Fruit fly (Drosophila melanogaster): ENCODE measurements around the gene CG34140.

CG34140 gene

DNA sequence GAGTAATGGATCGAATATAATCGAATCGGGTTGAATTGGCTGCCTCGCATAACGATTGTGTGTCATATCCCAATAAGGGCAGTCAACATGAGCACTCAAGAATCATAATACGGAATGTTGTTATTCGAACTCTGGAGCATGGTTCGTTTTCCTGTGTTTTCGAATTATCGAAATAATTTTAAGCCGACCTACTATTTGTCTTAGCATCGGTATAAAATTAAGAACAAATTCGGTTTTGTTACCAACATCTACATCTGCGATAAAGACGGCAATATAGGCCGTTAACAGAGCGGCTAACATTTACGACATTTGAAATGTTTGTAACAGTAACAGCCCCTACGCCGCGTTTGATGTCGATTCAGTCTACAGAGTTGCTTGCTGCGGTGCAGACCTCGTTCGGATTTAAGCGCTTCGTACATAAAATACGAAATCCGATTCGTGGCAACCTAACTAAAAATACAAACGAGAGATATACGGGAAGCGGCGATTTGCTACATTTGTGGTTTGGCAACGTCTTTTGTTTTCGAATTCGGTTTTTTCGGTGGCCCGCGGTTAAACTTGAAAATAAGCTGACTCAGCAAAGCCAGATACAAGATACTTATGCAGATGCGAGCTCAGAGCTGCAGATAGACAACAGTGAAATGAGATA, 23.7 kb downstream of the CG34140 start (continued):
- TF ChIP-seq gfzf (GFP tag; optimal IDR thresholded peaks at IDR 0.05) = no peak
- TF ChIP-seq Ravus (GFP tag; IDR thresholded peaks at IDR 0.05) = no peak
- TF ChIP-seq ewg (GFP tag; optimal IDR thresholded peaks at IDR 0.05) = no peak
- peak; percentile 7 for TF ChIP-seq CG1603 (tag; optimal IDR thresholded peaks at IDR 0.05)
- TF ChIP-seq mirr (GFP tag; optimal IDR thresholded peaks at IDR 0.05) = peak; percentile 72
- TF ChIP-seq ftz-f1 (GFP tag; optimal IDR thresholded peaks at IDR 0.05) = no peak
- no peak for TF ChIP-seq GATAe (GFP tag; conservative IDR thresholded peaks at IDR 0.05)
- no peak for TF ChIP-seq Atf-2 (GFP tag; optimal IDR thresholded peaks at IDR 0.05)
- no peak for TF ChIP-seq cg (GFP tag; optimal IDR thresholded peaks at IDR 0.05)
- no peak for TF ChIP-seq tx (GFP tag; optimal IDR thresholded peaks at IDR 0.05)
- no peak; the same call in 2 of the 3 replicates for TF ChIP-seq CG6175 (GFP tag; IDR thresholded peaks at IDR 0.05)
- no peak for TF ChIP-seq klu (GFP tag; IDR thresholded peaks at IDR 0.05)
- TF ChIP-seq CG17612 (GFP tag; IDR thresholded peaks at IDR 0.05) = no peak
- no peak for TF ChIP-seq CHES-1-like (GFP tag; optimal IDR thresholded peaks at IDR 0.05)
- no peak for TF ChIP-seq CG34422 (GFP tag; IDR thresholded peaks at IDR 0.05)
- no peak for TF ChIP-seq sqz (GFP tag; optimal IDR thresholded peaks at IDR 0.05)
- peak; percentile 55 for TF ChIP-seq ash1 (GFP tag; optimal IDR thresholded peaks at IDR 0.05)
- peak; percentile 37 for TF ChIP-seq gcm (GFP tag; optimal IDR thresholded peaks at IDR 0.05)
- TF ChIP-seq CG11723 (GFP tag; optimal IDR thresholded peaks at IDR 0.05) = no peak
- no peak for TF ChIP-seq H2.0 (GFP tag; IDR thresholded peaks at IDR 0.05)
- TF ChIP-seq CG15479 (GFP tag; optimal IDR thresholded peaks at IDR 0.05) = no peak
- no peak for TF ChIP-seq mld (GFP tag; IDR thresholded peaks at IDR 0.05; ENCODE audit: partially characterized antibody)
- peak; percentile 21 for TF ChIP-seq Hmr (GFP tag; optimal IDR thresholded peaks at IDR 0.05)
- TF ChIP-seq Rx (GFP tag; IDR thresholded peaks at IDR 0.05) = no peak
- no peak for TF ChIP-seq tup (GFP tag; optimal IDR thresholded peaks at IDR 0.05)
- TF ChIP-seq CG5180 (GFP tag; optimal IDR thresholded peaks at IDR 0.05) = peak; percentile 84
- TF ChIP-seq ATbp (GFP tag; optimal IDR thresholded peaks at IDR 0.05) = no peak
- no peak for TF ChIP-seq Usf (GFP tag; optimal IDR thresholded peaks at IDR 0.05)
- no peak for TF ChIP-seq CG6654 (GFP tag; optimal IDR thresholded peaks at IDR 0.05)
- peak; percentile 79 for TF ChIP-seq CG12769 (tag; optimal IDR thresholded peaks at IDR 0.05)
- TF ChIP-seq vfl (GFP tag; optimal IDR thresholded peaks at IDR 0.05) = no peak
- TF ChIP-seq CG31224 (GFP tag; IDR thresholded peaks at IDR 0.05) = no peak
- TF ChIP-seq nau (GFP tag; optimal IDR thresholded peaks at IDR 0.05) = no peak
- TF ChIP-seq CG12071 (GFP tag; optimal IDR thresholded peaks at IDR 0.05) = no peak
- peak; percentile 59; the same call in 1 of the 2 replicates for TF ChIP-seq bbx (GFP tag; IDR thresholded peaks at IDR 0.05; ENCODE audit: partially characterized antibody)
- no peak for TF ChIP-seq ems (GFP tag; optimal IDR thresholded peaks at IDR 0.05)
- no peak for TF ChIP-seq maf-S (GFP tag; optimal IDR thresholded peaks at IDR 0.05)
- TF ChIP-seq PHDP (tag; optimal IDR thresholded peaks at IDR 0.05) = peak; percentile 30
- TF ChIP-seq her (GFP tag; optimal IDR thresholded peaks at IDR 0.05) = peak; percentile 10
- no peak for TF ChIP-seq peb (GFP tag; IDR thresholded peaks at IDR 0.05)
- no peak for TF ChIP-seq CG11695 (GFP tag; IDR thresholded peaks at IDR 0.05)
- no peak for TF ChIP-seq Dek (tag; optimal IDR thresholded peaks at IDR 0.05)
- no peak for TF ChIP-seq chn (GFP tag; optimal IDR thresholded peaks at IDR 0.05)
- no peak for TF ChIP-seq CG15696 (tag; optimal IDR thresholded peaks at IDR 0.05)
- peak; percentile 18 for TF ChIP-seq grau (tag; optimal IDR thresholded peaks at IDR 0.05)
- TF ChIP-seq CG18764 (GFP tag; optimal IDR thresholded peaks at IDR 0.05) = no peak
- no peak for TF ChIP-seq repo (GFP tag; optimal IDR thresholded peaks at IDR 0.05)
- no peak for TF ChIP-seq Kr (GFP tag; optimal IDR thresholded peaks at IDR 0.05)
- no peak for TF ChIP-seq ab (GFP tag; optimal IDR thresholded peaks at IDR 0.05)
- no peak for TF ChIP-seq mam (GFP tag; optimal IDR thresholded peaks at IDR 0.05)

All from whole organism, embryonic.